Worm (Caenorhabditis elegans): ENCODE measurements around the gene B0416.11.

Gene B0416.11

DNA sequence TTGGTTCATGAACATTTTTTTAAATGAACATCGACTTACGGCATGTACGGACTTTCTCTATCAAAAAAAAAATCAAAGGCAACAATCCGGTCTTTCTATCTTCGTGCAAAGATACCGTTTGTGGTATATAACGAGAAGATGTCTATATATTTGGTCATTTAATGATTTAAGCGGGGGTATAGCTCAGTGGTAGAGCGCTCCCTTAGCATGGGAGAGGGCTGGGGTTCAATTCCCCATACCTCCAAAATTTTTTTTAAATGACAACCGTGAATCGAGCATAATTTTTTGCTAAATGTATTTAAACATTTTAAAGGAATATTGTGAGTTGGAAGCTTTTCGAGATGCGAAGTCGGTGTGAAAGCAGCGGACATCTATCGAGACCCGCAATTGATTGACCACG lies 44.2 kb downstream of the B0416.11 start:
- no peak for TF ChIP-seq flh-1 (GFP tag; optimal IDR thresholded peaks at IDR 0.05)

DNA sequence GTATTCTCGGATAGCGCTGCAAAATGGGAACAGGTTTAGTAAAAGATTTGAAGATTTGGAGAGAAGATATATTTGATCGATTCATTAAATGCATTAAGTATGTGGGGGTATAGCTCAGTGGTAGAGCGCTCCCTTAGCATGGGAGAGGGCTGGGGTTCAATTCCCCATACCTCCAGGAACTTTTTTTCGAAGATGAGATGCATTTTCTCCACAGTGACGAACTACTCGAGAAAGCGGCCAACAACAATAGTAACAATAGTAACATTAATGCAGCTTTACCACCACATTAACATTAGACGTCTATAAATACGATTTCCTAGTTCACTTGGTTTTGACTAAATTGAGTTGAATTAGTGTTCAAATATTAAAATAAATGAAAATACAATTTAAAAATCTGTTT lies 45.2 kb downstream of the B0416.11 start:
- no peak for TF ChIP-seq blmp-1 (tag; optimal IDR thresholded peaks at IDR 0.05)
- TF ChIP-seq drap-1 (GFP tag; optimal IDR thresholded peaks at IDR 0.05), result no peak
- TF ChIP-seq nhr-2 (tag; optimal IDR thresholded peaks at IDR 0.05), result no peak
- no peak for TF ChIP-seq elt-3 (tag; optimal IDR thresholded peaks at IDR 0.05)
- TF ChIP-seq M03D4.4 (tag; optimal IDR thresholded peaks at IDR 0.05), result no peak
- no peak for TF ChIP-seq mep-1 (tag; optimal IDR thresholded peaks at IDR 0.05)
- TF ChIP-seq unc-120 (tag; optimal IDR thresholded peaks at IDR 0.05; ENCODE audit: poor library complexity, severe bottlenecking), result no peak
- TF ChIP-seq mab-5 (tag; optimal IDR thresholded peaks at IDR 0.05), result no peak
- TF ChIP-seq pha-4 (tag; optimal IDR thresholded peaks at IDR 0.05), result no peak
- TF ChIP-seq bed-3 (GFP tag; optimal IDR thresholded peaks at IDR 0.05), result no peak
- TF ChIP-seq nhr-12 (tag; optimal IDR thresholded peaks at IDR 0.05), result no peak
- TF ChIP-seq ces-1 (GFP tag; optimal IDR thresholded peaks at IDR 0.05), result no peak
- TF ChIP-seq ceh-43 (GFP tag; optimal IDR thresholded peaks at IDR 0.05), result no peak

DNA sequence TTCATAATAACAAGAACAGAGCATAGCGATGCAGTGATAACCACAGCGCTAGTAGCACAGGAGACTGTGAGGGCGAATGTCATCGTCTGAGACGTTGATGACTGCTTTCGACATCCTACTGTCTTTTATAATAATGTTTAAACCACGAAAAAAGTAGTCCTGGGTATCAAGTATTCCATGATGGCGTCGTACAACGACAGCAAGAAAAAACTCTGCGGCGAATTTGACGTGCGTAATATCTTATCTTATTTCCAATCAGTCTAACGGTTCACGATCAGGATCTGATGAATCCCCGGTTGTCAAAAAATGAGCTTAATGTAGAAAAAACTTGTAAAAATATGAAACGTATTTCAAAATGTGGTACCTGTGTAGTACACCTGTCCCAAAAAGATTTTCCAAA lies 48.4 kb downstream of the B0416.11 start, which contains the start of gene col-175:
TSS of gene col-175 (minus strand) at position 101 of the 400 bp plus-strand sequence.
- no peak for TF ChIP-seq ces-1 (GFP tag; optimal IDR thresholded peaks at IDR 0.05)
- TF ChIP-seq snpc-4 (tag; optimal IDR thresholded peaks at IDR 0.05), result no peak
- TF ChIP-seq pha-4 (tag; optimal IDR thresholded peaks at IDR 0.05), result no peak
- no peak for TF ChIP-seq drap-1 (GFP tag; optimal IDR thresholded peaks at IDR 0.05)
- no peak for TF ChIP-seq tbx-8 (GFP tag; optimal IDR thresholded peaks at IDR 0.05)
- TF ChIP-seq cnd-1 (tag; optimal IDR thresholded peaks at IDR 0.05), result no peak
- no peak for TF ChIP-seq ceh-83 (GFP tag; optimal IDR thresholded peaks at IDR 0.05)
- no peak for TF ChIP-seq nhr-76 (tag; optimal IDR thresholded peaks at IDR 0.05)
- TF ChIP-seq unc-120 (tag; optimal IDR thresholded peaks at IDR 0.05; ENCODE audit: poor library complexity, severe bottlenecking), result no peak
- TF ChIP-seq unc-62 (GFP tag; optimal IDR thresholded peaks at IDR 0.05), result no peak
- TF ChIP-seq nhr-2 (tag; optimal IDR thresholded peaks at IDR 0.05), result no peak
- TF ChIP-seq ceh-39 (tag; optimal IDR thresholded peaks at IDR 0.05), result no peak
- no peak for TF ChIP-seq mep-1 (tag; optimal IDR thresholded peaks at IDR 0.05)

DNA sequence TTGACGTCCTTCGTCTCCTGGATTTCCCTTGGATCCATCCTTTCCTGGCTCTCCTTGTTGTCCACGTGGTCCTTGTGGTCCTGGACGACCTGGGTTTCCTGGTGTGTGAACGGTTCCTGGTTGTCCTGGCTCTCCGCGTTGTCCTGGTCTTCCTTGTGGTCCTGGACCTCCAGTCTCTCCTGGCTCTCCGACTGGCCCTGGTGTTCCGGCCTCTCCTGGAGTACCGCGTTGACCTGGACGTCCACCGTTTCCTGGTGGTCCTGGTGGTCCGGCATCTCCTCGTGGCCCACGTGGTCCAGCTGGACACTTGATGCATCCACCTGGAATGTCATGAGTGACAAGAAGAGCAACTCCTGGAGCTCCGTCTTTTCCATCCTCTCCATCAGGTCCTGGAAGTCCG lies 49.1 kb downstream of the B0416.11 start:
- TF ChIP-seq ztf-11 (tag; optimal IDR thresholded peaks at IDR 0.05), result no peak
- no peak for TF ChIP-seq sptf-1 (tag; optimal IDR thresholded peaks at IDR 0.05)
- TF ChIP-seq mab-5 (tag; optimal IDR thresholded peaks at IDR 0.05), result no peak
- TF ChIP-seq pha-4 (tag; optimal IDR thresholded peaks at IDR 0.05), result no peak
- TF ChIP-seq ceh-43 (GFP tag; optimal IDR thresholded peaks at IDR 0.05), result no peak
- no peak for TF ChIP-seq ceh-39 (tag; optimal IDR thresholded peaks at IDR 0.05)
- no peak for TF ChIP-seq mls-2 (tag; optimal IDR thresholded peaks at IDR 0.05)
- no peak for TF ChIP-seq tbx-8 (GFP tag; optimal IDR thresholded peaks at IDR 0.05)

DNA sequence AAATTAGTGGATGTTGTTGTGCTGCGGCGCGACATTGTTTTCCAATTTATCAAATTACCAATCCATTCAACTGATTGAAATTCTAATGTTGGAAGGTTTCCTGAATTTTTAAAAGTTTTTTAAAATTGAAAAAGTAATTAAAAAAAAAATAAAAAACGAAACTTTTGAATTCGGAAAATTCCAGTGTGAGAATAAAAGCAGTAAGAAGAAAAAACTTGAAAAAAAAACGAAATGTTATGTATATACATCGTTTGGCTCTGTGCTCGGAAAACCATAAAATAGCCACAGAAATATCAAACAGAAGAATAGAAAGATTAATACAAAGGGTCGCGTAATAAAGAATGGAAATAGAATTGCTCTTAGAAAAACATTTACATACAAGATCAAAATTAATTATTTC lies 50.9 kb downstream of the B0416.11 start, which contains the start of gene vav-1:
TSS of gene vav-1 (minus strand) at position 101 of the 400 bp plus-strand sequence.
- no peak for TF ChIP-seq hlh-1 (tag; optimal IDR thresholded peaks at IDR 0.05)
- no peak for TF ChIP-seq ceh-83 (GFP tag; optimal IDR thresholded peaks at IDR 0.05)
- TF ChIP-seq sptf-1 (tag; optimal IDR thresholded peaks at IDR 0.05), result no peak
- TF ChIP-seq nhr-28 (tag; optimal IDR thresholded peaks at IDR 0.05), result no peak
- no peak for TF ChIP-seq snpc-4 (tag; optimal IDR thresholded peaks at IDR 0.05)
- TF ChIP-seq blmp-1 (tag; optimal IDR thresholded peaks at IDR 0.05), result no peak
- TF ChIP-seq flh-1 (GFP tag; optimal IDR thresholded peaks at IDR 0.05), result no peak
- TF ChIP-seq nhr-237 (tag; optimal IDR thresholded peaks at IDR 0.05), result no peak
- TF ChIP-seq mab-5 (tag; optimal IDR thresholded peaks at IDR 0.05), result no peak
- no peak for TF ChIP-seq lin-13 (tag; optimal IDR thresholded peaks at IDR 0.05)
- TF ChIP-seq mls-2 (tag; optimal IDR thresholded peaks at IDR 0.05), result no peak
- no peak for TF ChIP-seq nhr-2 (tag; optimal IDR thresholded peaks at IDR 0.05)
- no peak for TF ChIP-seq mep-1 (tag; optimal IDR thresholded peaks at IDR 0.05)
- TF ChIP-seq sem-2 (GFP tag; optimal IDR thresholded peaks at IDR 0.05), result no peak
- no peak for TF ChIP-seq lin-32 (GFP tag; optimal IDR thresholded peaks at IDR 0.05)
- no peak for TF ChIP-seq tbx-8 (GFP tag; optimal IDR thresholded peaks at IDR 0.05)
- TF ChIP-seq elt-1 (tag; optimal IDR thresholded peaks at IDR 0.05; ENCODE audit: borderline replicate concordance, insufficient read depth), result no peak
- TF ChIP-seq M03D4.4 (tag; optimal IDR thresholded peaks at IDR 0.05), result no peak
- TF ChIP-seq zip-8 (tag; optimal IDR thresholded peaks at IDR 0.05), result no peak
